Worm (Caenorhabditis elegans) whole organism, mixed stage, embryonic: Measurements from ENCODE around the gene C50E10.2.

Experiments used
- elt-3 ChIP-seq: fragments of 150-350 bp; optimal IDR thresholded peaks from 2 replicates; lab custom pipeline; 2014; ENCODE audit warnings: missing biosample characterization, missing genetic modification characterization
- lsy-2 ChIP-seq: fragments of 150-350 bp; optimal IDR thresholded peaks from 2 replicates; lab custom pipeline; 2014; ENCODE audit warnings: missing biosample characterization, missing genetic modification characterization
- mab-5 ChIP-seq: fragments of 150-350 bp; optimal IDR thresholded peaks from 2 replicates; lab custom pipeline; 2014; ENCODE audit warnings: missing biosample characterization, missing genetic modification characterization
- nhr-12 ChIP-seq: fragments of 150-350 bp; optimal IDR thresholded peaks from 2 replicates; lab custom pipeline; 2014; ENCODE audit warnings: missing biosample characterization, missing genetic modification characterization
- nhr-2 ChIP-seq: fragments of 150-350 bp; optimal IDR thresholded peaks from 2 replicates; lab custom pipeline; 2014; ENCODE audit warnings: missing biosample characterization, missing genetic modification characterization
- nhr-237 ChIP-seq: fragments of 150-350 bp; optimal IDR thresholded peaks from 2 replicates; lab custom pipeline; 2014; ENCODE audit warnings: missing biosample characterization, missing genetic modification characterization
- nhr-28 ChIP-seq: fragments of 150-350 bp; optimal IDR thresholded peaks from 2 replicates; lab custom pipeline; 2014; ENCODE audit warnings: missing biosample characterization, missing genetic modification characterization
- snpc-4 ChIP-seq: fragments of 150-350 bp; optimal IDR thresholded peaks from 2 replicates; lab custom pipeline; 2014; ENCODE audit warnings: missing biosample characterization, missing genetic modification characterization
- sptf-1 ChIP-seq: sonication (generic microtip); optimal IDR thresholded peaks from 2 replicates; lab custom pipeline; 2017; ENCODE audit warnings: mild to moderate bottlenecking, missing genetic modification characterization, moderate library complexity, missing compliant biosample characterization
- tbx-8 ChIP-seq: fragments of 200-800 bp; sonication (Bioruptor generic); optimal IDR thresholded peaks from 2 replicates; lab custom pipeline; 2018; ENCODE audit warnings: mild to moderate bottlenecking, missing genetic modification characterization, moderate library complexity, missing compliant biosample characterization
- unc-39 ChIP-seq: fragments of 150-350 bp; optimal IDR thresholded peaks from 2 replicates; lab custom pipeline; 2014; ENCODE audit warnings: missing biosample characterization, missing genetic modification characterization
- zip-8 ChIP-seq: fragments of 150-350 bp; optimal IDR thresholded peaks from 2 replicates; lab custom pipeline; 2014; ENCODE audit warnings: missing biosample characterization, missing genetic modification characterization
- ztf-11 ChIP-seq: fragments of 150-350 bp; optimal IDR thresholded peaks from 2 replicates; lab custom pipeline; 2014; ENCODE audit warnings: missing biosample characterization, missing genetic modification characterization

ce11 chrII:12301233-12301632 lies 8.3 kb downstream of the C50E10.2 start:
- TF ChIP-seq tbx-8, result no peak
- TF ChIP-seq zip-8, result no peak
- TF ChIP-seq ztf-11 (tag; lab: Kevin White, UChicago), result no peak
- no peak for TF ChIP-seq nhr-2 (tag; lab: Kevin White, UChicago)
- no peak for TF ChIP-seq lsy-2 (tag; lab: Kevin White, UChicago)
- no peak for TF ChIP-seq unc-39 (tag; lab: Kevin White, UChicago)
- no peak for TF ChIP-seq mab-5
- no peak for TF ChIP-seq sptf-1 (tag; lab: Kevin White, UChicago)
- TF ChIP-seq snpc-4 (tag; lab: Kevin White, UChicago), result no peak
- TF ChIP-seq elt-3 (tag; lab: Kevin White, UChicago), result no peak
- no peak for TF ChIP-seq nhr-12 (tag; lab: Kevin White, UChicago)
- no peak for TF ChIP-seq nhr-237 (tag; lab: Kevin White, UChicago)
- no peak for TF ChIP-seq nhr-28 (tag; lab: Kevin White, UChicago)
